Worm (Caenorhabditis elegans) whole organism, L3 larva: ENCODE data around the gene C01G6.3.

Experiments used
- R02D3.7 ChIP-seq: fragments of 150-350 bp; optimal IDR thresholded peaks from 2 replicates; lab custom pipeline; 2014; ENCODE audit warnings: missing biosample characterization, missing genetic modification characterization
- ZK546.5 ChIP-seq: sonication (generic microtip); optimal IDR thresholded peaks from 2 replicates; lab custom pipeline; 2017; ENCODE audit warnings: missing biosample characterization, missing genetic modification characterization
- ama-1 ChIP-seq: fragments of 150-350 bp; optimal IDR thresholded peaks from 2 replicates; lab custom pipeline; 2018
- ceh-16 ChIP-seq: sonication (generic microtip); optimal IDR thresholded peaks from 2 replicates; lab custom pipeline; 2017; ENCODE audit warnings: missing biosample characterization, missing genetic modification characterization
- ceh-82 ChIP-seq: fragments of 150-350 bp; optimal IDR thresholded peaks from 2 replicates; lab custom pipeline; 2014; ENCODE audit warnings: missing biosample characterization, missing genetic modification characterization
- daf-12 ChIP-seq: fragments of 150-350 bp; optimal IDR thresholded peaks from 2 replicates; lab custom pipeline; 2014; ENCODE audit warnings: missing biosample characterization, missing genetic modification reagents, missing genetic modification characterization
- egl-27 ChIP-seq: sonication (generic microtip); optimal IDR thresholded peaks from 4 replicates; lab custom pipeline; 2017; ENCODE audit warnings: missing biosample characterization, missing genetic modification reagents, missing genetic modification characterization
- elt-1 ChIP-seq: fragments of 150-350 bp; optimal IDR thresholded peaks from 2 replicates; lab custom pipeline; 2014; ENCODE audit warnings: missing biosample characterization, missing genetic modification characterization
- elt-2 ChIP-seq: sonication (generic microtip); optimal IDR thresholded peaks from 2 replicates; lab custom pipeline; 2016; ENCODE audit warnings: missing genetic modification reagents, mild to moderate bottlenecking, missing genetic modification characterization, missing compliant biosample characterization
- elt-3 ChIP-seq, 3 experiments: fragments of 150-350 bp in 1 of 3; sonication (generic microtip) in 2 of 3; optimal IDR thresholded peaks; 2 replicates in 2 of 3; 4 replicates in 1 of 3; lab custom pipeline; 2014 to 2017; ENCODE audit warnings: missing biosample characterization in 3 of 3, missing genetic modification characterization in 3 of 3
- eor-1 ChIP-seq, 2 experiments: fragments of 150-350 bp; optimal IDR thresholded peaks; 2 replicates each; lab custom pipeline; 2014 to 2018; ENCODE audit warnings: missing biosample characterization in 2 of 2, missing genetic modification characterization in 2 of 2
- fkh-10 ChIP-seq: sonication (generic microtip); optimal IDR thresholded peaks from 2 replicates; lab custom pipeline; 2017; ENCODE audit warnings: missing biosample characterization, missing genetic modification reagents, missing genetic modification characterization
- fos-1 ChIP-seq: fragments of 150-350 bp; optimal IDR thresholded peaks from 2 replicates; lab custom pipeline; 2014; ENCODE audit warnings: missing biosample characterization, missing genetic modification characterization
- jun-1 ChIP-seq: fragments of 150-350 bp; optimal IDR thresholded peaks from 2 replicates; lab custom pipeline; 2014; ENCODE audit warnings: missing biosample characterization, missing genetic modification reagents, missing genetic modification characterization
- lin-15B ChIP-seq: fragments of 150-350 bp; optimal IDR thresholded peaks from 2 replicates; lab custom pipeline; 2014; ENCODE audit warnings: missing biosample characterization, missing genetic modification characterization
- lin-39 ChIP-seq: fragments of 150-350 bp; optimal IDR thresholded peaks from 2 replicates; lab custom pipeline; 2018; ENCODE audit warnings: missing biosample characterization, missing genetic modification reagents, missing genetic modification characterization
- lsy-12 ChIP-seq: sonication (generic microtip); optimal IDR thresholded peaks from 2 replicates; lab custom pipeline; 2016; ENCODE audit warnings: mild to moderate bottlenecking, missing genetic modification characterization, missing compliant biosample characterization
- nfya-1 ChIP-seq: sonication (generic microtip); optimal IDR thresholded peaks from 2 replicates; lab custom pipeline; 2017; ENCODE audit warnings: missing genetic modification characterization, mild to moderate bottlenecking, missing compliant biosample characterization, antibody characterized with exemption, moderate library complexity; ENCODE audit not compliant: insufficient read depth
- nhr-12 ChIP-seq: fragments of 150-350 bp; optimal IDR thresholded peaks from 2 replicates; lab custom pipeline; 2014; ENCODE audit warnings: missing biosample characterization, missing genetic modification characterization
- nhr-237 ChIP-seq: fragments of 150-350 bp; optimal IDR thresholded peaks from 2 replicates; lab custom pipeline; 2014; ENCODE audit warnings: missing biosample characterization, missing genetic modification characterization
- nhr-25 ChIP-seq: sonication (generic microtip); optimal IDR thresholded peaks from 2 replicates; lab custom pipeline; 2017; ENCODE audit warnings: missing biosample characterization, missing genetic modification characterization
- nhr-28 ChIP-seq: fragments of 150-350 bp; optimal IDR thresholded peaks from 2 replicates; lab custom pipeline; 2014; ENCODE audit warnings: missing biosample characterization, missing genetic modification characterization
- nhr-43 ChIP-seq: sonication (generic microtip); optimal IDR thresholded peaks from 2 replicates; lab custom pipeline; 2016; ENCODE audit warnings: mild to moderate bottlenecking, missing genetic modification characterization, missing compliant biosample characterization; ENCODE audit not compliant: poor library complexity, severe bottlenecking
- nhr-67 ChIP-seq: fragments of 150-350 bp; optimal IDR thresholded peaks from 2 replicates; lab custom pipeline; 2014; ENCODE audit warnings: missing biosample characterization, missing genetic modification characterization
- nhr-76 ChIP-seq: fragments of 150-350 bp; sonication (generic microtip); optimal IDR thresholded peaks from 5 replicates; lab custom pipeline; 2014; ENCODE audit warnings: missing biosample characterization, missing genetic modification characterization
- pha-4 ChIP-seq: fragments of 150-350 bp; optimal IDR thresholded peaks from 2 replicates; lab custom pipeline; 2014; ENCODE audit warnings: missing biosample characterization, missing genetic modification reagents, missing genetic modification characterization
- pqm-1 ChIP-seq: fragments of 150-350 bp; optimal IDR thresholded peaks from 2 replicates; lab custom pipeline; 2017; ENCODE audit warnings: missing biosample characterization, missing genetic modification characterization, inconsistent platforms
- sea-2 ChIP-seq: fragments of 150-350 bp; sonication (generic microtip); optimal IDR thresholded peaks from 4 replicates; lab custom pipeline; 2014; ENCODE audit warnings: missing biosample characterization, missing genetic modification reagents, missing genetic modification characterization
- skn-1 ChIP-seq: fragments of 150-350 bp; optimal IDR thresholded peaks from 2 replicates; lab custom pipeline; 2014; ENCODE audit warnings: missing biosample characterization, missing genetic modification characterization
- unc-39 ChIP-seq: sonication (generic microtip); optimal IDR thresholded peaks from 4 replicates; lab custom pipeline; 2017; ENCODE audit warnings: missing biosample characterization, missing genetic modification characterization
- unc-62 ChIP-seq: fragments of 150-350 bp; sonication (generic microtip); optimal IDR thresholded peaks from 4 replicates; lab custom pipeline; 2014; ENCODE audit warnings: missing biosample characterization, missing genetic modification reagents, missing genetic modification characterization
- zag-1 ChIP-seq: fragments of 150-350 bp; optimal IDR thresholded peaks from 2 replicates; lab custom pipeline; 2014; ENCODE audit warnings: missing biosample characterization, missing genetic modification characterization
- ztf-11 ChIP-seq: fragments of 150-350 bp; optimal IDR thresholded peaks from 2 replicates; lab custom pipeline; 2014; ENCODE audit warnings: missing biosample characterization, missing genetic modification characterization
- ztf-4 ChIP-seq: fragments of 150-350 bp; optimal IDR thresholded peaks from 2 replicates; lab custom pipeline; 2014; ENCODE audit warnings: missing biosample characterization, missing genetic modification characterization

Gene C01G6.3

ce11 chrII:9301065-9301464, 31.4 kb downstream of the C01G6.3 start:
- TF ChIP-seq jun-1 (peak; percentile 42), nhr-12 (tag; lab: Kevin White, UChicago) (no peak), pha-4 (tag; lab: Kevin White, UChicago) (peak; percentile 47), nhr-43 (no peak), lsy-12 (tag; lab: Kevin White, UChicago) (no peak), fos-1 (tag; lab: Kevin White, UChicago) (no peak), nhr-76 (tag; lab: Kevin White, UChicago) (no peak), elt-2 (tag; lab: Kevin White, UChicago) (peak; percentile 95), elt-3 (tag; optimal IDR thresholded peaks at IDR 0.05; lab: Kevin White, UChicago) (no peak), eor-1 (tag; optimal IDR thresholded peaks at IDR 0.05; lab: Kevin White, UChicago) (no peak), pqm-1 (tag; lab: Kevin White, UChicago) (peak; percentile 93)

ce11 chrII:9303545-9303944, 33.9 kb downstream of the C01G6.3 start:
- TF ChIP-seq elt-1 (tag; lab: Kevin White, UChicago) (no peak), nhr-237 (tag; lab: Kevin White, UChicago) (no peak), lin-15B (tag; lab: Kevin White, UChicago) (no peak), ama-1 (no peak), ztf-11 (tag; lab: Kevin White, UChicago) (no peak), egl-27 (tag; lab: Kevin White, UChicago) (no peak), nhr-43 (no peak), zag-1 (tag; lab: Kevin White, UChicago) (no peak)

- no peak for TF ChIP-seq nhr-67 (tag; lab: Kevin White, UChicago)
- TF ChIP-seq daf-12 (tag; lab: Kevin White, UChicago) = no peak
- no peak for TF ChIP-seq nhr-237 (tag; lab: Kevin White, UChicago)
- no peak for TF ChIP-seq skn-1 (tag; lab: Kevin White, UChicago)
- no peak for TF ChIP-seq lin-39 (tag; lab: Kevin White, UChicago)
- TF ChIP-seq unc-39 (tag; lab: Kevin White, UChicago) = no peak
- no peak for TF ChIP-seq egl-27 (tag; lab: Kevin White, UChicago)
- no peak for TF ChIP-seq ceh-16
- TF ChIP-seq nhr-28 (tag; lab: Kevin White, UChicago) = no peak
- TF ChIP-seq ztf-4 (tag; lab: Kevin White, UChicago) = no peak
- TF ChIP-seq sea-2 (GFP tag; lab: Kevin White, UChicago) = no peak
- no peak for TF ChIP-seq ztf-11 (tag; lab: Kevin White, UChicago)
- TF ChIP-seq R02D3.7 (tag; lab: Kevin White, UChicago) = no peak
- no peak for TF ChIP-seq ceh-82 (tag; lab: Kevin White, UChicago)
- TF ChIP-seq, all 47 proteins: peak for 0
Measured at ce11 chrII:9304849-9305248, 35.2 kb downstream of the C01G6.3 start.

ce11 chrII:9305575-9305974, 35.9 kb downstream of the C01G6.3 start:
- TF ChIP-seq nhr-25 (no peak), daf-12 (tag; lab: Kevin White, UChicago) (no peak), lin-39 (tag; lab: Kevin White, UChicago) (peak; percentile 48), R02D3.7 (tag; lab: Kevin White, UChicago) (no peak), fkh-10 (GFP tag; lab: Kevin White, UChicago) (peak; percentile 11)

- peak; percentile 79 for TF ChIP-seq nfya-1 (tag; lab: Kevin White, UChicago)
- peak; percentile 67 for TF ChIP-seq unc-62 (GFP tag; lab: Kevin White, UChicago)
- peak; percentile 94 for TF ChIP-seq lin-39 (tag; lab: Kevin White, UChicago)
- TF ChIP-seq ZK546.5 (tag; lab: Kevin White, UChicago) = no peak
Measured at ce11 chrII:9306835-9307234, 37.1 kb downstream of the C01G6.3 start.
